Fruit fly (Drosophila melanogaster) whole organism, embryonic: Measurements from ENCODE around the gene LysRS.
A peak's percentile ranks its signal among the peaks of the same experiment; 100 is the strongest.

Source experiments
- Aef1 ChIP-seq: fragments of 200-800 bp; sonication (Bioruptor generic); IDR thresholded peaks from 3 replicates; pipeline ENCODE4 v1.3.6; 2022; ENCODE audit warnings: missing biosample characterization, missing genetic modification characterization
- BtbVII ChIP-seq: fragments of 200-800 bp; sonication (Bioruptor generic); optimal IDR thresholded peaks from 3 replicates; lab custom pipeline; 2017; ENCODE audit warnings: missing biosample characterization, mild to moderate bottlenecking, missing genetic modification characterization
- Bteb2 ChIP-seq: fragments of 200-800 bp; sonication (Bioruptor generic); optimal IDR thresholded peaks from 2 replicates; lab custom pipeline; 2016; ENCODE audit warnings: missing biosample characterization, missing genetic modification characterization
- CG11456 ChIP-seq: fragments of 200-800 bp; sonication (Bioruptor generic); IDR thresholded peaks from 3 replicates; pipeline ENCODE4 v1.3.6; 2022; ENCODE audit warnings: missing biosample characterization, missing genetic modification characterization
- CG12391 ChIP-seq: fragments of 200-800 bp; sonication (Bioruptor generic); optimal IDR thresholded peaks from 3 replicates; lab custom pipeline; 2018; ENCODE audit warnings: missing biosample characterization, mild to moderate bottlenecking, missing genetic modification characterization, moderate library complexity
- CG14965 ChIP-seq: fragments of 200-800 bp; sonication (Bioruptor generic); optimal IDR thresholded peaks from 2 replicates; lab custom pipeline; 2016; ENCODE audit warnings: missing biosample characterization, missing genetic modification characterization, borderline replicate concordance
- CG17328 ChIP-seq: fragments of 200-800 bp; sonication (Bioruptor generic); IDR thresholded peaks from 2 replicates; pipeline ENCODE4 v1.3.6; 2022; ENCODE audit warnings: missing biosample characterization, missing genetic modification characterization
- CG2116 ChIP-seq: fragments of 200-800 bp; sonication (Bioruptor generic); optimal IDR thresholded peaks from 3 replicates; lab custom pipeline; 2018; ENCODE audit warnings: missing biosample characterization, mild to moderate bottlenecking, missing genetic modification characterization
- CG32767 ChIP-seq: fragments of 200-800 bp; sonication (Bioruptor generic); IDR thresholded peaks from 2 replicates; pipeline ENCODE4 v1.3.6; 2022; ENCODE audit warnings: missing biosample characterization, missing genetic modification characterization
- CG3281 ChIP-seq: fragments of 200-800 bp; sonication (Bioruptor generic); optimal IDR thresholded peaks from 3 replicates; lab custom pipeline; 2017; ENCODE audit warnings: missing biosample characterization, mild to moderate bottlenecking, missing genetic modification characterization
- CG34376 ChIP-seq: fragments of 200-800 bp; sonication (Bioruptor generic); optimal IDR thresholded peaks from 2 replicates; lab custom pipeline; 2018; ENCODE audit warnings: missing biosample characterization, mild to moderate bottlenecking, missing genetic modification characterization
- CG4617 ChIP-seq: fragments of 200-800 bp; sonication (Bioruptor generic); optimal IDR thresholded peaks from 3 replicates; lab custom pipeline; 2016; ENCODE audit warnings: missing biosample characterization, missing genetic modification characterization, borderline replicate concordance
- CG4730 ChIP-seq: fragments of 200-800 bp; sonication (Bioruptor generic); IDR thresholded peaks from 2 replicates; pipeline ENCODE4 v1.3.6; 2022; ENCODE audit warnings: missing biosample characterization, missing genetic modification characterization
- CG6683 ChIP-seq: fragments of 200-800 bp; sonication (Bioruptor generic); optimal IDR thresholded peaks from 2 replicates; lab custom pipeline; 2017; ENCODE audit warnings: missing biosample characterization, mild to moderate bottlenecking, missing genetic modification characterization, missing genetic modification reagents
- CG7271 ChIP-seq: fragments of 200-800 bp; sonication (Bioruptor generic); optimal IDR thresholded peaks from 2 replicates; lab custom pipeline; 2018; ENCODE audit warnings: missing biosample characterization, mild to moderate bottlenecking, missing genetic modification characterization, moderate library complexity
- CG7372 ChIP-seq: fragments of 200-800 bp; sonication (Bioruptor generic); IDR thresholded peaks from 2 replicates; pipeline ENCODE4 v1.3.6; 2022; ENCODE audit warnings: missing biosample characterization, missing genetic modification characterization
- CG7786 ChIP-seq: fragments of 200-800 bp; sonication (Bioruptor generic); optimal IDR thresholded peaks from 2 replicates; lab custom pipeline; 2016; ENCODE audit warnings: missing biosample characterization, missing genetic modification characterization
- CHES-1-like ChIP-seq: fragments of 200-800 bp; sonication (Bioruptor generic); optimal IDR thresholded peaks from 2 replicates; lab custom pipeline; 2016; ENCODE audit warnings: missing biosample characterization, missing genetic modification characterization
- Doc2 ChIP-seq: fragments of 200-800 bp; sonication (Bioruptor generic); IDR thresholded peaks from 2 replicates; pipeline ENCODE4 v1.3.6; 2022; ENCODE audit warnings: missing biosample characterization, missing genetic modification characterization
- Ets97D ChIP-seq: fragments of 200-800 bp; sonication (Bioruptor generic); optimal IDR thresholded peaks from 3 replicates; lab custom pipeline; 2016; ENCODE audit warnings: missing biosample characterization, missing genetic modification characterization
- HLH4C ChIP-seq: fragments of 200-800 bp; sonication (Bioruptor generic); IDR thresholded peaks from 3 replicates; pipeline ENCODE4 v1.3.6; 2022; ENCODE audit warnings: missing biosample characterization, missing genetic modification characterization; ENCODE audit not compliant: partially characterized antibody
- Hr39 ChIP-seq: fragments of >200 bp; optimal IDR thresholded peaks from 2 replicates; lab custom pipeline; 2017
- Hr78 ChIP-seq, 2 experiments: fragments of 200-800 bp in 1 of 2; fragments of >200 bp in 1 of 2; sonication (Bioruptor generic) in 1 of 2; optimal IDR thresholded peaks; 2 replicates each; lab custom pipeline; 2017 to 2019; ENCODE audit warnings: missing biosample characterization in 2 of 2, missing genetic modification characterization in 2 of 2, mild to moderate bottlenecking in 1 of 2, moderate library complexity in 1 of 2
- Myb ChIP-seq: fragments of 200-800 bp; sonication (Bioruptor generic); optimal IDR thresholded peaks from 2 replicates; lab custom pipeline; 2016; ENCODE audit warnings: missing biosample characterization, missing genetic modification characterization
- Pdp1 ChIP-seq, 2 experiments: fragments of 200-800 bp; sonication (Bioruptor generic); optimal IDR thresholded peaks; 3 replicates each; lab custom pipeline; 2016; ENCODE audit warnings: missing biosample characterization in 2 of 2, missing genetic modification characterization in 2 of 2, mild to moderate bottlenecking in 1 of 2, moderate library complexity in 1 of 2
- Ravus ChIP-seq: fragments of 200-800 bp; sonication (Bioruptor generic); IDR thresholded peaks from 2 replicates; pipeline ENCODE4 v1.3.6; 2022; ENCODE audit warnings: missing biosample characterization, missing genetic modification characterization
- Spps ChIP-seq: fragments of 200-800 bp; sonication (Bioruptor generic); optimal IDR thresholded peaks from 2 replicates; lab custom pipeline; 2018; ENCODE audit warnings: missing biosample characterization, mild to moderate bottlenecking, missing genetic modification characterization
- Taf1 ChIP-seq: fragments of 200-800 bp; sonication (Bioruptor generic); IDR thresholded peaks from 2 replicates; pipeline ENCODE4 v1.3.6; 2022; ENCODE audit warnings: missing biosample characterization, missing genetic modification characterization
- Xrp1 ChIP-seq: fragments of 200-800 bp; sonication (Bioruptor generic); IDR thresholded peaks from 2 replicates; pipeline ENCODE4 v1.3.6; 2022; ENCODE audit warnings: missing biosample characterization, missing genetic modification characterization
- ac ChIP-seq: fragments of 200-800 bp; sonication (Bioruptor generic); optimal IDR thresholded peaks from 3 replicates; lab custom pipeline; 2017; ENCODE audit warnings: missing biosample characterization, mild to moderate bottlenecking, missing genetic modification characterization
- amos ChIP-seq: fragments of 200-800 bp; sonication (Bioruptor generic); IDR thresholded peaks from 2 replicates; pipeline ENCODE4 v1.3.6; 2022; ENCODE audit warnings: missing biosample characterization, missing genetic modification characterization; ENCODE audit not compliant: partially characterized antibody
- chinmo ChIP-seq: fragments of 200-800 bp; sonication (Bioruptor generic); IDR thresholded peaks from 4 replicates; pipeline ENCODE4 v1.3.6; 2022; ENCODE audit warnings: missing biosample characterization, missing genetic modification characterization; ENCODE audit not compliant: partially characterized antibody
- corto ChIP-seq: fragments of 200-800 bp; sonication (Bioruptor generic); optimal IDR thresholded peaks from 2 replicates; lab custom pipeline; 2016; ENCODE audit warnings: missing biosample characterization, mild to moderate bottlenecking, missing genetic modification characterization, moderate library complexity
- cwo ChIP-seq: fragments of 200-800 bp; sonication (Bioruptor generic); optimal IDR thresholded peaks from 3 replicates; lab custom pipeline; 2017; ENCODE audit warnings: missing biosample characterization, missing genetic modification characterization, mild to moderate bottlenecking, moderate library complexity, missing genetic modification reagents
- eyg ChIP-seq: fragments of 200-800 bp; sonication (Bioruptor generic); optimal IDR thresholded peaks from 3 replicates; lab custom pipeline; 2016; ENCODE audit warnings: missing biosample characterization, missing genetic modification characterization
- fru ChIP-seq: fragments of >200 bp; optimal IDR thresholded peaks from 2 replicates; lab custom pipeline; 2017
- grn ChIP-seq: fragments of 200-800 bp; sonication (Bioruptor generic); optimal IDR thresholded peaks from 3 replicates; lab custom pipeline; 2017; ENCODE audit warnings: missing biosample characterization, missing genetic modification characterization
- gt ChIP-seq: fragments of 200-800 bp; sonication (Bioruptor generic); IDR thresholded peaks from 2 replicates; pipeline ENCODE4 v1.3.6; 2022; ENCODE audit warnings: missing biosample characterization, missing genetic modification characterization
- kah ChIP-seq: fragments of 200-800 bp; sonication (Bioruptor generic); optimal IDR thresholded peaks from 2 replicates; lab custom pipeline; 2018; ENCODE audit warnings: missing biosample characterization, mild to moderate bottlenecking, missing genetic modification characterization
- kay ChIP-seq: fragments of 200-800 bp; sonication (Bioruptor generic); optimal IDR thresholded peaks from 2 replicates; lab custom pipeline; 2016; ENCODE audit warnings: missing biosample characterization, missing genetic modification characterization
- maf-S ChIP-seq: fragments of 200-800 bp; sonication (Bioruptor generic); optimal IDR thresholded peaks from 2 replicates; lab custom pipeline; 2016; ENCODE audit warnings: missing biosample characterization, missing genetic modification characterization
- nau ChIP-seq: fragments of 200-800 bp; sonication (Bioruptor generic); optimal IDR thresholded peaks from 3 replicates; lab custom pipeline; 2017; ENCODE audit warnings: missing biosample characterization, mild to moderate bottlenecking, missing genetic modification characterization, missing genetic modification reagents
- peb ChIP-seq: fragments of 200-800 bp; sonication (Bioruptor generic); IDR thresholded peaks from 2 replicates; pipeline ENCODE4 v1.3.6; 2022; ENCODE audit warnings: missing biosample characterization, missing genetic modification characterization
- pho ChIP-seq: fragments of 200-800 bp; sonication (Bioruptor generic); optimal IDR thresholded peaks from 2 replicates; lab custom pipeline; 2016; ENCODE audit warnings: missing biosample characterization, missing genetic modification characterization
- pnt ChIP-seq: fragments of 200-800 bp; sonication (Bioruptor generic); optimal IDR thresholded peaks from 3 replicates; lab custom pipeline; 2016; ENCODE audit warnings: missing biosample characterization, missing genetic modification characterization
- slp2 ChIP-seq: fragments of 200-800 bp; sonication (Bioruptor generic); optimal IDR thresholded peaks from 2 replicates; lab custom pipeline; 2016; ENCODE audit warnings: missing biosample characterization, missing genetic modification characterization
- sug ChIP-seq: fragments of 200-800 bp; optimal IDR thresholded peaks from 2 replicates; lab custom pipeline; 2019; ENCODE audit warnings: missing biosample characterization, mild to moderate bottlenecking, missing genetic modification characterization, moderate library complexity
- unc-4 ChIP-seq: fragments of 200-800 bp; sonication (Bioruptor generic); IDR thresholded peaks from 2 replicates; pipeline ENCODE4 v1.3.6; 2022; ENCODE audit warnings: missing biosample characterization, missing genetic modification characterization; ENCODE audit not compliant: partially characterized antibody
- usp ChIP-seq: fragments of >200 bp; optimal IDR thresholded peaks from 2 replicates; lab custom pipeline; 2017; ENCODE audit warnings: missing biosample characterization, missing genetic modification characterization
- z ChIP-seq: fragments of 200-800 bp; sonication (Bioruptor generic); IDR thresholded peaks from 3 replicates; pipeline ENCODE4 v1.3.6; 2022; ENCODE audit warnings: missing biosample characterization, missing genetic modification characterization
- zen ChIP-seq: fragments of 200-800 bp; sonication (Bioruptor generic); optimal IDR thresholded peaks from 3 replicates; lab custom pipeline; 2018; ENCODE audit warnings: missing biosample characterization, mild to moderate bottlenecking, missing genetic modification characterization, moderate library complexity

The LysRS gene

dm6 chrX:9640690-9641149, 32.0 kb upstream of the LysRS start (continued):
- TF ChIP-seq CHES-1-like (GFP tag; lab: Kevin White, UChicago) (peak; percentile 95), z (GFP tag; lab: Robert Waterston, UW) (no peak), corto (GFP tag; lab: Kevin White, UChicago) (peak; percentile 67), eyg (peak; percentile 96), CG7271 (tag; lab: Kevin White, UChicago) (peak; percentile 59), CG34376 (GFP tag; lab: Kevin White, UChicago) (peak; percentile 100), chinmo (GFP tag; lab: Robert Waterston, UW) (no peak; the same call in 3 of the 4 replicates), fru (lab: Kevin White, UChicago) (no peak), pho (GFP tag; lab: Kevin White, UChicago) (peak; percentile 97), unc-4 (GFP tag; lab: Robert Waterston, UW) (no peak), pnt (GFP tag; lab: Kevin White, UChicago) (peak; percentile 79), maf-S (GFP tag; lab: Kevin White, UChicago) (peak; percentile 93), grn (peak; percentile 45), CG7786 (GFP tag; lab: Kevin White, UChicago) (peak; percentile 93), Doc2 (peak; percentile 32; the same call in 1 of the 2 replicates), CG14965 (GFP tag; lab: Kevin White, UChicago) (peak; percentile 77), kay (GFP tag; lab: Kevin White, UChicago) (peak; percentile 79), CG32767 (GFP tag; lab: Robert Waterston, UW) (peak; percentile 94), CG17328 (peak; percentile 94), Bteb2 (GFP tag; lab: Kevin White, UChicago) (peak; percentile 98), Pdp1 (GFP tag; optimal IDR thresholded peaks at IDR 0.05; lab: Kevin White, UChicago) (peak; percentile 94 to 97), BtbVII (peak; percentile 99), ac (GFP tag; lab: Kevin White, UChicago) (peak; percentile 63), CG6683 (GFP tag; lab: Kevin White, UChicago) (peak; percentile 96), nau (GFP tag; lab: Kevin White, UChicago) (peak; percentile 97), Ets97D (peak; percentile 75), peb (GFP tag; lab: Robert Waterston, UW) (peak; percentile 72; the same call in 1 of the 2 replicates), Spps (peak; percentile 85), CG7372 (GFP tag; lab: Robert Waterston, UW) (peak; percentile 98), CG4617 (GFP tag; lab: Kevin White, UChicago) (peak; percentile 77), cwo (GFP tag; lab: Kevin White, UChicago) (peak; percentile 97), zen (tag; lab: Kevin White, UChicago) (peak; percentile 89), HLH4C (GFP tag; lab: Robert Waterston, UW) (no peak), CG12391 (peak; percentile 98), CG11456 (peak; percentile 95), usp (GFP tag; lab: Kevin White, UChicago) (no peak), Xrp1 (peak; percentile 94), CG4730 (GFP tag; lab: Robert Waterston, UW) (peak; percentile 88), sug (tag; lab: Kevin White, UChicago) (peak; percentile 98), Hr39 (no peak), Taf1 (GFP tag; lab: Robert Waterston, UW) (peak; percentile 93), gt (GFP tag; lab: Robert Waterston, UW) (peak; percentile 60; the same call in 1 of the 2 replicates), Aef1 (GFP tag; lab: Robert Waterston, UW) (peak; percentile 89), CG2116 (peak; percentile 83), CG3281 (GFP tag; lab: Kevin White, UChicago) (peak; percentile 99), slp2 (GFP tag; lab: Kevin White, UChicago) (peak; percentile 92), amos (GFP tag; lab: Robert Waterston, UW) (no peak), kah (GFP tag; lab: Kevin White, UChicago) (peak; percentile 93), Hr78 (GFP tag; optimal IDR thresholded peaks at IDR 0.05; lab: Kevin White, UChicago) (peak in 1 of 2 experiments; percentile 78), Ravus (GFP tag; lab: Robert Waterston, UW) (peak; percentile 80), Myb (GFP tag; lab: Kevin White, UChicago) (peak; percentile 82)
